Worm (Caenorhabditis elegans) whole organism, L4/young adult: Measurements from ENCODE around the gene acs-12.

Source experiments
- W03F9.2 ChIP-seq: fragments of 150-350 bp; optimal IDR thresholded peaks from 2 replicates; lab custom pipeline; 2014; ENCODE audit warnings: missing biosample characterization, missing genetic modification characterization
- dao-5 ChIP-seq: sonication (generic microtip); optimal IDR thresholded peaks from 2 replicates; lab custom pipeline; 2016; ENCODE audit warnings: missing genotype, missing genetic modification characterization, moderate library complexity, missing compliant biosample characterization
- him-1 ChIP-seq: sonication (generic microtip); optimal IDR thresholded peaks from 2 replicates; lab custom pipeline; 2016; ENCODE audit warnings: missing genotype, missing genetic modification reagents, missing genetic modification characterization, missing compliant biosample characterization

acs-12 gene

ce11 chrV:20910167-20910566, 6.2 kb downstream of the acs-12 start, which contains the start of gene ttll-9:
TSS of gene ttll-9 (plus strand) at chrV:20910467.
- TF ChIP-seq W03F9.2 (tag; lab: Kevin White, UChicago) (no peak), dao-5 (tag; lab: Kevin White, UChicago) (no peak), him-1 (tag; lab: Kevin White, UChicago) (no peak)

ce11 chrV:20915186-20915585, 11.2 kb downstream of the acs-12 start, which contains the start of gene pbo-5:
TSS of gene pbo-5 (plus strand) at chrV:20915486.
- TF ChIP-seq dao-5 (tag; lab: Kevin White, UChicago) (no peak), W03F9.2 (tag; lab: Kevin White, UChicago) (no peak), him-1 (tag; lab: Kevin White, UChicago) (no peak)

- TF ChIP-seq him-1 (tag; lab: Kevin White, UChicago) = no peak
Measured at ce11 chrV:20920390-20920789, 16.4 kb downstream of the acs-12 start.
